Fruit fly (Drosophila melanogaster) ovary, adult (tissue): ENCODE data around the gene Sid.

Experiments
- CG17801 ChIP-seq: fragments of 200-800 bp; optimal IDR thresholded peaks from 2 replicates; lab custom pipeline; 2019; ENCODE audit warnings: missing biosample characterization, mild to moderate bottlenecking, missing genetic modification characterization, moderate library complexity; ENCODE audit not compliant: partially characterized antibody

Sid gene

dm6 chr3R:28650380-28650779 is 20.1 kb upstream of the Sid start, which contains the start of gene CG31050:
Gene CG31050 (minus strand): TSS chr3R:28650480.
- no peak for TF ChIP-seq CG17801 (GFP tag; lab: Kevin White, UChicago)

dm6 chr3R:28654596-28654995 is 15.9 kb upstream of the Sid start:
- TF ChIP-seq CG17801 (GFP tag; lab: Kevin White, UChicago) = no peak

dm6 chr3R:28656127-28656715 is 14.3 kb upstream of the Sid start:
- no peak for TF ChIP-seq CG17801 (GFP tag; lab: Kevin White, UChicago)

dm6 chr3R:28662956-28663355 is 7.5 kb upstream of the Sid start:
- TF ChIP-seq CG17801 (GFP tag; lab: Kevin White, UChicago) = no peak

dm6 chr3R:28668854-28669253 is 1.6 kb upstream of the Sid start, which contains the start of gene CG33346:
Gene CG33346 (plus strand): TSS chr3R:28669233.
- no peak for TF ChIP-seq CG17801 (GFP tag; lab: Kevin White, UChicago)

- TF ChIP-seq CG17801 (GFP tag; lab: Kevin White, UChicago) = peak; percentile 10
Measured at dm6 chr3R:28672134-28672533, 1.6 kb downstream of the Sid start.

- no peak for TF ChIP-seq CG17801 (GFP tag; lab: Kevin White, UChicago)
Measured at dm6 chr3R:28674788-28675187, 4.3 kb downstream of the Sid start, which contains the start of gene snu. Gene snu (plus strand): TSS chr3R:28675041.

- no peak for TF ChIP-seq CG17801 (GFP tag; lab: Kevin White, UChicago)
Measured at dm6 chr3R:28676870-28677526, 6.5 kb downstream of the Sid start.

- TF ChIP-seq CG17801 (GFP tag; lab: Kevin White, UChicago) = no peak
Measured at dm6 chr3R:28677527-28678134, 7.1 kb downstream of the Sid start.

dm6 chr3R:28679583-28679982 is 9.1 kb downstream of the Sid start:
- no peak for TF ChIP-seq CG17801 (GFP tag; lab: Kevin White, UChicago)

dm6 chr3R:28681834-28682464 is 11.4 kb downstream of the Sid start:
- TF ChIP-seq CG17801 (GFP tag; lab: Kevin White, UChicago) = no peak

dm6 chr3R:28685558-28685957 is 15.1 kb downstream of the Sid start:
- no peak for TF ChIP-seq CG17801 (GFP tag; lab: Kevin White, UChicago)

- TF ChIP-seq CG17801 (GFP tag; lab: Kevin White, UChicago) = no peak
Measured at dm6 chr3R:28687969-28688368, 17.5 kb downstream of the Sid start.

dm6 chr3R:28695993-28696392 is 25.5 kb downstream of the Sid start, which contains the start of gene htt:
Gene htt (plus strand): TSS chr3R:28696242.
- TF ChIP-seq CG17801 (GFP tag; lab: Kevin White, UChicago) = no peak
